Fruit fly (Drosophila melanogaster): ENCODE results near the gene cpx.

DNA sequence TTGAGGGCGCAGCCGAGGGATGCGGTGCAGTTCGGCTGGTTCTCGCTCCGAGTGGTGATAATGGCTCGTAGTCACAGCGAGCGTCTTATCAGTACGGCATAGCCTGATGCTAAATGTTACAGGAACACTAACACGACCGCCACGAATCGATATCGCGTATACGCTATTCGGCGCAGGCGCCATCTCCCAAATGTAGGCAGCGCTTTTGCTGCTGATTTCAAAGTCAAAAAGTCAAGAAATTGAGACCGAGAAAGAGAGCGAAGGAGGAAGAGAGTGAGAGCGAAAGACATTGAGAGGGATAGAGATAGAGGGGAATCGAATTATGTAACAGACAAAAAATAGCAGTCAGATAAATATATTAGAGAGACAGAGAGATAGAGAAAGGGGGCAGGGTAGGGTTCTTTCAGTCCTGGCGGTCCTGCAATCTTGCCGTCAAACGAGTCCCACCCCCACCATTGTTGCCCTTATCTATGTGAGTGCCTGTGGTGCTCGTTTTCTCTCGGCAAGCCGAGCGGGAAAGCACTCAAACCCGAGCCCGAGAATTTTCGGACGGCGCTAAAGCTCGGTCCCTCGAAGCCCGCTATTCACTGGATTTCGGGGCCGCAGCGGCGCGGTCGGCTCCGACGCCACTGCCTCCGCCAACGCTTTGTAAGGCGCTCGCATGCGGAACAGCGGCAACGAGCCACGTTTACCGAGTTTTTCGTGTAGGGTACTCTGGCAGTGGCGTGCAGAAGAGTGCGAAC is 1.3 kb downstream of the cpx start:
- no peak for TF ChIP-seq CG8478 (optimal IDR thresholded peaks at IDR 0.05)
- TF ChIP-seq CTCF (optimal IDR thresholded peaks at IDR 0.05) = no peak
